Worm (Caenorhabditis elegans): ENCODE results near the gene C38C5.1.

The C38C5.1 gene

DNA sequence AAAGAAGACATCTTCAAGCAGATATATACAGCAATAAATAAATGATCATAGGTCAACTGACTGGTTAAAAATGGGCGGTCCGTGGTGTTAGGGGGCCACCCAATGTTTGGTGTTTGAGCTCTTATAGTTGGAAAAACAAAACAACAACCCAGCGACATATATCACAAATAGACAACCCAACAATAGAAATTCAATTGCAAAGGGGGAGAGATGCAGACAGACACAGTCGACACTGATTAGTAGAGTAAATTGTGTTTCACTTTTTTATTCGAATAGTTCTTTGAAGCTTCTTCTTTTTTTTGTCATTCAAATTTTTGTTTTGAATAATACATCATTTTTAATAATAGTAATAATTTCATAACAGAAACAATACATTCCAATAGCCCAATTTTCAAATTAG lies 42.4 kb upstream of the C38C5.1 start:
- TF ChIP-seq fkh-10 (GFP tag; optimal IDR thresholded peaks at IDR 0.05), result peak; percentile 3
- no peak for TF ChIP-seq hmg-11 (tag; optimal IDR thresholded peaks at IDR 0.05)

DNA sequence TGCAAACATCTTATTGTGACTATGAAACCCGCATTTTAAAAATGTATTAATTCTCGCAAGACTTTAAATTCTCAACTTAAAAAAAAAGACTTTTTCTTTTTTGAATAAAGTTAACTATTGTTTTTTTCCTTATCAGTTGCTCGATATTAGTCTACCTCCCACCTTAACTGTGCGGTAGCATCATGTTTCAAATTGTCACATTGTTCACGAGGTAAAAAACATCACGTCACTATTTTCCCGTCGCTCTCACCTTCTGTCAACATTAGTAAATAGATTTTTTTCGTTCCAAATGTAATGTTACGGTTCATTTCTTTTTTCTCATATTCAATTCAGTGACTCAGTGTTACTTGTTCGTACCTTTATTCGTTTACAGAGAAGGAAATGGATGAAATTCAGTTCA lies 41.5 kb upstream of the C38C5.1 start:
- TF ChIP-seq eor-1 (tag; optimal IDR thresholded peaks at IDR 0.05), result no peak
- TF ChIP-seq elt-2 (tag; optimal IDR thresholded peaks at IDR 0.05), result peak; percentile 9
- peak; percentile 40 for TF ChIP-seq pqm-1 (tag; optimal IDR thresholded peaks at IDR 0.05)
- TF ChIP-seq pha-4 (tag; optimal IDR thresholded peaks at IDR 0.05), result peak; percentile 69
- TF ChIP-seq sea-2 (GFP tag; optimal IDR thresholded peaks at IDR 0.05), result no peak
- TF ChIP-seq hmg-11 (tag; optimal IDR thresholded peaks at IDR 0.05), result no peak
- no peak for TF ChIP-seq unc-39 (tag; optimal IDR thresholded peaks at IDR 0.05)

DNA sequence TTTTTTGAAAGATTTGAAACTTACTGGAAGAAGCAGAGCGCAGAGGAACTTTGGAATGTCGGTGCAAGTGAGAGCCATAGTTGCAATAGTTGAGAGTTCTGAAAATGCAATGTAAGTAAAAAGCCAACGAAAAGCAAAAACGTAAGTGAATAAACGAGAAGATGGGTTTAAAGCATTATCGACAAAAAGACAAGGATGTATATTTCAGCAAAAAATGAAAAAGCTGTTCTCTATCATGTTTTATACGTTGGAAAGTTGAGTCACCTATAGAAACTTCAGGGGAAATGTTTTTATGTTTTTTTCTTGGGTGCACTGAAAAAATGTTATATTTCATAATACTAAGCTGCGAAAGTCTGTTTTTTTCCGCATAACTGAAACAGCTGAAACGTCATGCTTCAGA lies 40.8 kb upstream of the C38C5.1 start, which contains the start of gene T23F2.5:
Gene T23F2.5 (minus strand): TSS at position 101 of the 400 bp plus-strand sequence.
- TF ChIP-seq elt-3 (tag; optimal IDR thresholded peaks at IDR 0.05) (no peak), aly-2 (tag; optimal IDR thresholded peaks at IDR 0.05) (no peak), nhr-67 (tag; optimal IDR thresholded peaks at IDR 0.05) (no peak), ceh-28 (tag; optimal IDR thresholded peaks at IDR 0.05) (no peak), lsy-12 (tag; optimal IDR thresholded peaks at IDR 0.05) (no peak), nhr-11 (tag; optimal IDR thresholded peaks at IDR 0.05) (peak; percentile 19), ceh-82 (tag; optimal IDR thresholded peaks at IDR 0.05) (no peak)

DNA sequence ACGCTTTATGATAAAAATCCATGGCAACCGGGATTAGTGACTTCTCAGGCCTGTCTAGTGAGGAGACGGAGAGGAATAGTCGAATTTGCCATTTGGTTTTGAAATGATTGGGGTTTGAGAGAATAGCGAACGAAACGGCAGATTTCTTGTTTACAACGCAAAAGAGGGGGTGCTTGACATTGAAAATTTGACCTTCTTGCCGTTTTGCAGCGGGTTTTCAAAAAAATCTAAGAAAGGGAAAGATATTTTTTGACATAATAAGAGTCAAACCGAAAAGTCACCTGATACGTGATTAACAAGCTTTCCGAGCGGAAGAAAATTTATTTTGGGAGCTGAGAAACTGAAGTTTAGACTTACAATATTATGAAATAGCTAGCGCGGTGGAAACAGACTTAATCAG lies 40.0 kb upstream of the C38C5.1 start:
- TF ChIP-seq nhr-25 (tag; optimal IDR thresholded peaks at IDR 0.05) (peak; percentile 67), nfya-1 (tag; optimal IDR thresholded peaks at IDR 0.05; ENCODE audit: insufficient read depth) (peak; percentile 7), elt-3 (tag; optimal IDR thresholded peaks at IDR 0.05) (no peak), elt-1 (tag; optimal IDR thresholded peaks at IDR 0.05) (no peak), ceh-9 (tag; optimal IDR thresholded peaks at IDR 0.05) (no peak), egl-27 (tag; optimal IDR thresholded peaks at IDR 0.05) (no peak), lsy-12 (tag; optimal IDR thresholded peaks at IDR 0.05) (no peak), ama-1 (optimal IDR thresholded peaks at IDR 0.05) (no peak), egl-5 (tag; optimal IDR thresholded peaks at IDR 0.05) (no peak), nhr-237 (tag; optimal IDR thresholded peaks at IDR 0.05) (no peak)

DNA sequence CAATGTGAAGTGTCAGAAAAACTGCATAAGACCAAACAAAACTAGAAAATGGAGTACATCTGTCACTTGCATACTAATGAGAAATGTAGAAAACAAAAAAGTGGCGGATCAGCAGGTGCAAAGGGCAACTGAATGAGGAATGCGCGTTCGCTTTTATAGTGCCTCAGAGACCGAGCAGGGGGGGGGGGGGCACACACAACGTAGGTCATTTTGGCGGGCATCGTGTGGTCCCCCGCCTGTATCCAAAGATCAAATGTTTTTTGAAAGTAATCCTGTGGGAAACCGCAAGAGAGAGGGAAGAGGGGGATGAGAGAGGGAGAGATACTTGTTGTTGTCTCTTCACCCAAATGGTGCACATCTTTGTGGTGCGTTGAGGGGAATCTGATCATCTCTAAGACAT lies 39.5 kb upstream of the C38C5.1 start:
- TF ChIP-seq ZK546.5 (tag; optimal IDR thresholded peaks at IDR 0.05) (no peak), egl-5 (tag; optimal IDR thresholded peaks at IDR 0.05) (no peak), hmg-11 (tag; optimal IDR thresholded peaks at IDR 0.05) (no peak), tbx-2 (tag; optimal IDR thresholded peaks at IDR 0.05) (no peak), ceh-28 (tag; optimal IDR thresholded peaks at IDR 0.05) (no peak), nhr-23 (tag; optimal IDR thresholded peaks at IDR 0.05) (no peak), elt-3 (tag; optimal IDR thresholded peaks at IDR 0.05) (no peak), elt-2 (tag; optimal IDR thresholded peaks at IDR 0.05) (no peak), nhr-43 (tag; optimal IDR thresholded peaks at IDR 0.05; ENCODE audit: poor library complexity, severe bottlenecking) (no peak), ama-1 (optimal IDR thresholded peaks at IDR 0.05) (no peak), snpc-4 (tag; optimal IDR thresholded peaks at IDR 0.05) (no peak), nhr-11 (tag; optimal IDR thresholded peaks at IDR 0.05) (no peak), unc-62 (GFP tag; optimal IDR thresholded peaks at IDR 0.05) (no peak)

DNA sequence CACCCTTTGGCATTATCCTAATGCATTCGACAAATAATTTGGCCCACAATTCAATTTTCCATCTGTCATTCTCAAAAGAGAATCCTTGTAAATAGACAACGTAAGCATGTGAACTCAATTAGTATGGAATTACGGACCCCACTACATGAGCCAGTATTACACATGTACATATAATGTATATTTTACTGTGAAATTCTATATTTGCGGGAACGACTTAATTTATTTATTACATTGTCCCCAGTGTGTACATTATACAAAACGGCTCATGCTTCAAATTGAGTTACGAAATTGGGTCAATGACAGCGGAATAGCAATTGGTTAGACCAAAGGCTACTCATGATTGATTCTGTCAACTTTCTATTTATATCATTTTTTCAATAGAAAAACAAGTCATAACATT lies 38.3 kb upstream of the C38C5.1 start:
- TF ChIP-seq pqm-1 (tag; optimal IDR thresholded peaks at IDR 0.05) (no peak), nhr-43 (tag; optimal IDR thresholded peaks at IDR 0.05; ENCODE audit: poor library complexity, severe bottlenecking) (peak; percentile 1), lin-15B (tag; optimal IDR thresholded peaks at IDR 0.05) (no peak), nhr-12 (tag; optimal IDR thresholded peaks at IDR 0.05) (no peak), pha-4 (tag; optimal IDR thresholded peaks at IDR 0.05) (peak; percentile 18), elt-2 (tag; optimal IDR thresholded peaks at IDR 0.05) (peak; percentile 17), nhr-23 (tag; optimal IDR thresholded peaks at IDR 0.05) (peak; percentile 26)

Measured in whole organism, L3 larva.